Worm (Caenorhabditis elegans): ENCODE measurements around the gene T13C2.7.

DNA sequence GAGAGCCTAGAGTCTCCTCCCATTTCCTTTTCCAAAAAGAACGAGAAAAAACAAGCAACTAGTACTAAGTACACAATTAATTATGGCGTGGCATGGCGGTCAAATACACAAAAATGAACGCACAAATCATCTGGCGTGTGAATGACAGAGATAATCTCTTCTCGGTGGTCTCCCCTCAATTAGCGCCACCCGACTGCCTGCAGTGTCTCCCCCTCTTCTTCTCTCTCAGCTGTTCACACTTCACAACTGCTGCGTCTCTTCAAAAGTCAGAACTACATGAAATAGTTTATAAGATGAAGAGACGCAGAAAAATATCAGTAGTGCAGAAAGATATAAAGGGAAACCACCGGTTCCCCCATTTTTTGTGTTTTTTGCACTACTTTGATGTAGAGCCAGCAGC lies 48.2 kb downstream of the T13C2.7 start:
- no peak for TF ChIP-seq klf-2 (GFP tag; conservative IDR thresholded peaks at IDR 0.05)
- TF ChIP-seq T22C8.4 (GFP tag; IDR thresholded peaks at IDR 0.05) = no peak
- no peak for TF ChIP-seq ref-1 (GFP tag; conservative IDR thresholded peaks at IDR 0.05)
- no peak for TF ChIP-seq cog-1 (tag; optimal IDR thresholded peaks at IDR 0.05)
- TF ChIP-seq tab-1 (GFP tag; IDR thresholded peaks at IDR 0.05) = no peak
- no peak for TF ChIP-seq ztf-29 (GFP tag; IDR thresholded peaks at IDR 0.05)

Data from whole organism, midembryonic.